Worm (Caenorhabditis elegans): Measurements from ENCODE around the gene blos-1.

DNA sequence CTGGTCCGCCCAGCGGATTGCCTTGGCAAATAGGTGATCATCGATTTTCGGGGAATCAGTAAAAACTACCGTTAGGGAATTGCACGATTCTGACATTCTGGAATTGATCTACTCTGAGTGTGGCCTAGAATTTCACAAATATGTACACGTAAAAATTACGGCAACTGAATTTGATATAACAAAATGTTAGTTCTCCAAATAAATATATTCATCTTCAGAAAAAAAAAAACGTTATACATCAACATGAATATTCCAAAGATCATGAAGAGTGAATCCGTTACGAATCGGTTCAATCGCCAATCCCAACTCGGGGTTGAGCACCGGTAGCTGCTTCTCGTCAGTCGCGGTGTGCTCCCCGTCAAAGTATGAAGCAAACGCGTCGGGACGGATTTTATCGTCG lies 46.9 kb upstream of the blos-1 start, which contains the start of gene rip-1:
- TF ChIP-seq ceh-48 (tag; optimal IDR thresholded peaks at IDR 0.05): no peak
- TF ChIP-seq nfya-1 (tag; optimal IDR thresholded peaks at IDR 0.05): no peak
- TF ChIP-seq pha-4 (tag; optimal IDR thresholded peaks at IDR 0.05): no peak
- no peak for TF ChIP-seq dve-1 (tag; optimal IDR thresholded peaks at IDR 0.05)
- no peak for TF ChIP-seq fkh-10 (GFP tag; optimal IDR thresholded peaks at IDR 0.05)
- TF ChIP-seq ceh-31 (tag; optimal IDR thresholded peaks at IDR 0.05): no peak
- no peak for TF ChIP-seq T23F11.4 (GFP tag; optimal IDR thresholded peaks at IDR 0.05)
